Fruit fly (Drosophila melanogaster) whole organism: ENCODE measurements around the gene CSN3.

Experiments used
- CG8478 ChIP-seq: fragments of >200 bp; optimal IDR thresholded peaks from 2 replicates; lab custom pipeline; 2018; ENCODE audit warnings: inconsistent platforms
- Dll ChIP-seq: fragments of >200 bp; optimal IDR thresholded peaks from 2 replicates; lab custom pipeline; 2017
- EcR ChIP-seq, 2 experiments: fragments of >200 bp; optimal IDR thresholded peaks; 2 replicates each; lab custom pipeline; 2017; ENCODE audit warnings: missing biosample characterization in 2 of 2, missing genetic modification characterization in 2 of 2, missing genetic modification reagents in 2 of 2

- TF ChIP-seq EcR (GFP tag; optimal IDR thresholded peaks at IDR 0.05; lab: Kevin White, UChicago) (no peak), Dll (lab: Kevin White, UChicago) (no peak), CG8478 (lab: Kevin White, UChicago) (no peak)
These were observed 16.2 kb upstream of the CSN3 start for dm6 chr3L:20857609-20858008.
